Fruit fly (Drosophila melanogaster): ENCODE results near the gene corn.

DNA sequence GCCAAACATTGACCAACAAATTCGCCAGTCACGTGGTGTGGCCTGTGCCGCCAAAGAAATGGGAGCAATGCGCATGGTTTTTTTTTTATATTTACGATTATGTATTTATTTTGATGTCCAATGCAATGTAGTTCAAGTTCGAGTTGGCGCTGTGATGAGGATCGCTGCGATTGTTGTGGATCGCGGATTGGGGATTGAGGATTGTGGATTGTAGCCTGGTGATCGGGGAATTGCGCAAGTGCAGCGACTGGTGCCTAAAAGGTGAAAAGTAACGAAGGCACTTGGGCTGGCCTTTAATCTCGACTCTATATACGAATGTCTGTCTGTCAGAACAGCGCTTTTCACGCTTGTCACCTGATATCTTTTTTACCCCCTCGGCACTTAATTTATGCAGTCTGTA is 52.4 kb downstream of the corn start:
- no peak for TF ChIP-seq CG11617 (GFP tag; optimal IDR thresholded peaks at IDR 0.05)
- no peak for TF ChIP-seq toe (GFP tag; optimal IDR thresholded peaks at IDR 0.05)
- TF ChIP-seq Crg-1 (GFP tag; optimal IDR thresholded peaks at IDR 0.05): no peak
- TF ChIP-seq CG33017 (tag; optimal IDR thresholded peaks at IDR 0.05): no peak
- TF ChIP-seq CG5204 (GFP tag; optimal IDR thresholded peaks at IDR 0.05): no peak
- TF ChIP-seq ovo (GFP tag; optimal IDR thresholded peaks at IDR 0.05): no peak
- no peak for TF ChIP-seq CG7045 (GFP tag; optimal IDR thresholded peaks at IDR 0.05)
- no peak for TF ChIP-seq bab1 (GFP tag; optimal IDR thresholded peaks at IDR 0.05)
- TF ChIP-seq CG7101 (tag; optimal IDR thresholded peaks at IDR 0.05): no peak
- no peak for TF ChIP-seq CG14711 (tag; optimal IDR thresholded peaks at IDR 0.05)
- TF ChIP-seq pad (GFP tag; optimal IDR thresholded peaks at IDR 0.05): no peak
- TF ChIP-seq kay (GFP tag; ENCODE audit: borderline replicate concordance): no peak

All from whole organism, adult.